Fruit fly (Drosophila melanogaster) whole organism, embryonic: ENCODE data around the gene cue.

Source experiments
- Aef1 ChIP-seq: fragments of 200-800 bp; sonication (Bioruptor generic); IDR thresholded peaks from 3 replicates; pipeline ENCODE4 v1.3.6; 2022; ENCODE audit warnings: missing biosample characterization, missing genetic modification characterization
- CG10274 ChIP-seq: fragments of 200-800 bp; sonication (Bioruptor generic); optimal IDR thresholded peaks from 3 replicates; lab custom pipeline; 2017; ENCODE audit warnings: missing biosample characterization, mild to moderate bottlenecking, missing genetic modification characterization
- CG12219 ChIP-seq: fragments of 200-800 bp; sonication (Bioruptor generic); optimal IDR thresholded peaks from 3 replicates; lab custom pipeline; 2018; ENCODE audit warnings: missing biosample characterization, mild to moderate bottlenecking, missing genetic modification characterization
- CG12391 ChIP-seq: fragments of 200-800 bp; sonication (Bioruptor generic); optimal IDR thresholded peaks from 3 replicates; lab custom pipeline; 2018; ENCODE audit warnings: missing biosample characterization, mild to moderate bottlenecking, missing genetic modification characterization, moderate library complexity
- CG12769 ChIP-seq: fragments of 200-800 bp; sonication (Bioruptor generic); optimal IDR thresholded peaks from 2 replicates; lab custom pipeline; 2019; ENCODE audit warnings: missing biosample characterization, mild to moderate bottlenecking, missing genetic modification characterization, moderate library complexity
- CG13624 ChIP-seq: fragments of 200-800 bp; sonication (Bioruptor generic); optimal IDR thresholded peaks from 2 replicates; lab custom pipeline; 2016; ENCODE audit warnings: missing biosample characterization, missing genetic modification characterization
- CG17829 ChIP-seq: fragments of 200-800 bp; optimal IDR thresholded peaks from 2 replicates; lab custom pipeline; 2019; ENCODE audit warnings: missing biosample characterization, mild to moderate bottlenecking, missing genetic modification characterization, moderate library complexity
- CG18011 ChIP-seq: fragments of 200-800 bp; sonication (Bioruptor generic); optimal IDR thresholded peaks from 2 replicates; lab custom pipeline; 2017; ENCODE audit warnings: missing biosample characterization, missing genetic modification characterization, mild to moderate bottlenecking, moderate library complexity, missing genotype
- CG18262 ChIP-seq: fragments of 200-800 bp; optimal IDR thresholded peaks from 3 replicates; lab custom pipeline; 2019; ENCODE audit warnings: missing biosample characterization, mild to moderate bottlenecking, missing genetic modification characterization, moderate library complexity
- CG2202 ChIP-seq: fragments of 200-800 bp; sonication (Bioruptor generic); optimal IDR thresholded peaks from 2 replicates; lab custom pipeline; 2018; ENCODE audit warnings: missing biosample characterization, mild to moderate bottlenecking, missing genetic modification characterization
- CG2875 ChIP-seq: fragments of 200-800 bp; sonication (Bioruptor generic); optimal IDR thresholded peaks from 2 replicates; lab custom pipeline; 2017; ENCODE audit warnings: missing biosample characterization, mild to moderate bottlenecking, missing genetic modification characterization, missing genetic modification reagents
- CG3847 ChIP-seq: fragments of 200-800 bp; sonication (Bioruptor generic); IDR thresholded peaks from 2 replicates; pipeline ENCODE4 v1.3.6; 2022; ENCODE audit warnings: missing biosample characterization, missing genetic modification characterization
- CG4404 ChIP-seq: fragments of 200-800 bp; sonication (Bioruptor generic); IDR thresholded peaks from 2 replicates; pipeline ENCODE4 v1.3.6; 2022; ENCODE audit warnings: missing biosample characterization, missing genetic modification characterization
- CG7271 ChIP-seq: fragments of 200-800 bp; sonication (Bioruptor generic); optimal IDR thresholded peaks from 2 replicates; lab custom pipeline; 2018; ENCODE audit warnings: missing biosample characterization, mild to moderate bottlenecking, missing genetic modification characterization, moderate library complexity
- CG7357 ChIP-seq: fragments of 200-800 bp; sonication (Bioruptor generic); IDR thresholded peaks from 3 replicates; pipeline ENCODE4 v1.3.6; 2022; ENCODE audit warnings: missing biosample characterization, missing genetic modification characterization
- CG7963 ChIP-seq: fragments of 200-800 bp; sonication (Bioruptor generic); IDR thresholded peaks from 3 replicates; pipeline ENCODE4 v1.3.6; 2022; ENCODE audit warnings: missing biosample characterization, missing genetic modification characterization; ENCODE audit not compliant: partially characterized antibody
- CG8089 ChIP-seq: fragments of 200-800 bp; sonication (Bioruptor generic); optimal IDR thresholded peaks from 3 replicates; lab custom pipeline; 2016; ENCODE audit warnings: missing biosample characterization, missing genetic modification characterization
- CG9609 ChIP-seq: fragments of 200-800 bp; sonication (Bioruptor generic); optimal IDR thresholded peaks from 3 replicates; lab custom pipeline; 2016; ENCODE audit warnings: missing biosample characterization, missing genetic modification characterization
- Camta ChIP-seq: fragments of 200-800 bp; sonication (Bioruptor generic); optimal IDR thresholded peaks from 2 replicates; lab custom pipeline; 2016; ENCODE audit warnings: missing biosample characterization, missing genetic modification characterization
- E2f2 ChIP-seq: fragments of 200-800 bp; sonication (Bioruptor generic); IDR thresholded peaks from 2 replicates; pipeline ENCODE4 v1.3.6; 2022; ENCODE audit warnings: missing biosample characterization, missing genetic modification characterization
- Gug ChIP-seq: fragments of 200-800 bp; sonication (Bioruptor generic); IDR thresholded peaks from 4 replicates; pipeline ENCODE4 v1.3.6; 2022; ENCODE audit warnings: missing biosample characterization, missing genetic modification characterization
- Mad ChIP-seq: fragments of 200-800 bp; sonication (Bioruptor generic); optimal IDR thresholded peaks from 2 replicates; lab custom pipeline; 2016; ENCODE audit warnings: missing biosample characterization, missing genetic modification characterization
- Myb ChIP-seq: fragments of 200-800 bp; sonication (Bioruptor generic); optimal IDR thresholded peaks from 2 replicates; lab custom pipeline; 2016; ENCODE audit warnings: missing biosample characterization, missing genetic modification characterization
- NfI ChIP-seq: fragments of 200-800 bp; sonication (Bioruptor generic); optimal IDR thresholded peaks from 3 replicates; lab custom pipeline; 2018; ENCODE audit warnings: missing biosample characterization, mild to moderate bottlenecking, missing genetic modification characterization, moderate library complexity
- Scr ChIP-seq: fragments of 200-800 bp; sonication (Bioruptor generic); IDR thresholded peaks from 2 replicates; pipeline ENCODE4 v1.3.6; 2022; ENCODE audit warnings: missing biosample characterization, missing genetic modification characterization; ENCODE audit not compliant: partially characterized antibody
- Taf1 ChIP-seq: fragments of 200-800 bp; sonication (Bioruptor generic); IDR thresholded peaks from 2 replicates; pipeline ENCODE4 v1.3.6; 2022; ENCODE audit warnings: missing biosample characterization, missing genetic modification characterization
- Xrp1 ChIP-seq: fragments of 200-800 bp; sonication (Bioruptor generic); IDR thresholded peaks from 2 replicates; pipeline ENCODE4 v1.3.6; 2022; ENCODE audit warnings: missing biosample characterization, missing genetic modification characterization
- ab ChIP-seq: fragments of 200-800 bp; sonication (Bioruptor generic); optimal IDR thresholded peaks from 2 replicates; lab custom pipeline; 2016; ENCODE audit warnings: missing biosample characterization, missing genetic modification characterization
- ap ChIP-seq: fragments of 200-800 bp; sonication (Bioruptor generic); IDR thresholded peaks from 2 replicates; pipeline ENCODE4 v1.3.6; 2022; ENCODE audit warnings: missing biosample characterization, missing genetic modification characterization
- bcd ChIP-seq: fragments of 200-800 bp; sonication (Bioruptor generic); optimal IDR thresholded peaks from 2 replicates; lab custom pipeline; 2017; ENCODE audit warnings: missing biosample characterization, mild to moderate bottlenecking, missing genetic modification characterization
- bsh ChIP-seq, 2 experiments: fragments of 200-800 bp; sonication (Bioruptor generic); optimal IDR thresholded peaks; 2 replicates each; lab custom pipeline; 2017 to 2018; ENCODE audit warnings: mild to moderate bottlenecking in 2 of 2, missing biosample characterization in 2 of 2, missing genetic modification characterization in 2 of 2, moderate library complexity in 1 of 2
- crc ChIP-seq: fragments of 200-800 bp; sonication (Bioruptor generic); optimal IDR thresholded peaks from 2 replicates; lab custom pipeline; 2016; ENCODE audit warnings: missing biosample characterization, missing genetic modification characterization
- ems ChIP-seq: fragments of 200-800 bp; sonication (Bioruptor generic); optimal IDR thresholded peaks from 3 replicates; lab custom pipeline; 2016; ENCODE audit warnings: missing biosample characterization, missing genetic modification characterization
- fd102C ChIP-seq: fragments of 200-800 bp; sonication (Bioruptor generic); optimal IDR thresholded peaks from 2 replicates; lab custom pipeline; 2018; ENCODE audit warnings: missing biosample characterization, mild to moderate bottlenecking, missing genetic modification characterization, moderate library complexity
- fd3F ChIP-seq: fragments of 200-800 bp; sonication (Bioruptor generic); optimal IDR thresholded peaks from 2 replicates; lab custom pipeline; 2018; ENCODE audit warnings: missing biosample characterization, mild to moderate bottlenecking, missing genetic modification characterization, moderate library complexity
- fd64A ChIP-seq: fragments of 200-800 bp; sonication (Bioruptor generic); optimal IDR thresholded peaks from 3 replicates; lab custom pipeline; 2018; ENCODE audit warnings: missing biosample characterization, mild to moderate bottlenecking, missing genetic modification characterization
- fd96Cb ChIP-seq: fragments of 200-800 bp; sonication (Bioruptor generic); optimal IDR thresholded peaks from 2 replicates; lab custom pipeline; 2018; ENCODE audit warnings: missing biosample characterization, mild to moderate bottlenecking, missing genetic modification characterization, moderate library complexity
- gfzf ChIP-seq: fragments of 200-800 bp; sonication (Bioruptor generic); optimal IDR thresholded peaks from 2 replicates; lab custom pipeline; 2016; ENCODE audit warnings: missing biosample characterization, mild to moderate bottlenecking, missing genetic modification characterization, moderate library complexity
- hb ChIP-seq: fragments of 200-800 bp; sonication (Bioruptor generic); IDR thresholded peaks from 3 replicates; pipeline ENCODE4 v1.3.6; 2022; ENCODE audit warnings: missing biosample characterization, missing genetic modification characterization; ENCODE audit not compliant: partially characterized antibody
- ind ChIP-seq: fragments of 200-800 bp; sonication (Bioruptor generic); optimal IDR thresholded peaks from 3 replicates; lab custom pipeline; 2016; ENCODE audit warnings: missing biosample characterization, missing genetic modification characterization
- klu ChIP-seq: fragments of 200-800 bp; sonication (Bioruptor generic); IDR thresholded peaks from 2 replicates; pipeline ENCODE4 v1.3.6; 2022; ENCODE audit warnings: missing biosample characterization, missing genetic modification characterization
- lilli ChIP-seq: fragments of 200-800 bp; sonication (Bioruptor generic); optimal IDR thresholded peaks from 3 replicates; lab custom pipeline; 2016; ENCODE audit warnings: missing biosample characterization, missing genetic modification characterization
- nmo ChIP-seq: fragments of 200-800 bp; sonication (Bioruptor generic); optimal IDR thresholded peaks from 2 replicates; lab custom pipeline; 2018; ENCODE audit warnings: missing biosample characterization, mild to moderate bottlenecking, missing genetic modification characterization, moderate library complexity
- org-1 ChIP-seq: fragments of 200-800 bp; sonication (Bioruptor generic); optimal IDR thresholded peaks from 2 replicates; lab custom pipeline; 2017; ENCODE audit warnings: missing biosample characterization, missing genetic modification characterization
- phol ChIP-seq: fragments of 200-800 bp; sonication (Bioruptor generic); optimal IDR thresholded peaks from 3 replicates; lab custom pipeline; 2018; ENCODE audit warnings: missing biosample characterization, mild to moderate bottlenecking, missing genetic modification characterization, moderate library complexity
- prd ChIP-seq, 3 experiments: fragments of >200 bp in 2 of 3; fragments of 200-800 bp in 1 of 3; sonication (Bioruptor generic) in 1 of 3; optimal IDR thresholded peaks in 2 of 3; IDR thresholded peaks in 1 of 3; 2 replicates in 2 of 3; 3 replicates in 1 of 3; pipeline versions ENCODE4 v1.3.6 to Lab custom; 2017 to 2022; ENCODE audit warnings: missing biosample characterization in 1 of 3, missing genetic modification characterization in 1 of 3
- pum ChIP-seq: fragments of 200-800 bp; sonication (Bioruptor generic); optimal IDR thresholded peaks from 2 replicates; lab custom pipeline; 2016; ENCODE audit warnings: missing biosample characterization, missing genetic modification characterization
- slp2 ChIP-seq: fragments of 200-800 bp; sonication (Bioruptor generic); optimal IDR thresholded peaks from 2 replicates; lab custom pipeline; 2016; ENCODE audit warnings: missing biosample characterization, missing genetic modification characterization
- tio ChIP-seq: fragments of 200-800 bp; sonication (Bioruptor generic); optimal IDR thresholded peaks from 2 replicates; lab custom pipeline; 2017; ENCODE audit warnings: missing biosample characterization, missing genetic modification characterization, inconsistent platforms
- toy ChIP-seq: fragments of 200-800 bp; sonication (Bioruptor generic); IDR thresholded peaks from 2 replicates; pipeline ENCODE4 v1.3.6; 2022; ENCODE audit warnings: missing biosample characterization, missing genetic modification characterization
- zen ChIP-seq: fragments of 200-800 bp; sonication (Bioruptor generic); optimal IDR thresholded peaks from 3 replicates; lab custom pipeline; 2018; ENCODE audit warnings: missing biosample characterization, mild to moderate bottlenecking, missing genetic modification characterization, moderate library complexity

cue gene

dm6 chr3L:1463547-1463946 is 53.5 kb downstream of the cue start, which contains the start of gene rho (continued):
- TF ChIP-seq nmo (GFP tag; lab: Kevin White, UChicago) (no peak), fd96Cb (no peak), fd64A (no peak), ems (GFP tag; lab: Kevin White, UChicago) (peak; percentile 1), CG12391 (tag; lab: Kevin White, UChicago) (peak; percentile 16), CG7271 (tag; lab: Kevin White, UChicago) (no peak), klu (no peak), bsh (GFP tag; optimal IDR thresholded peaks at IDR 0.05; lab: Kevin White, UChicago) (peak in 1 of 2 experiments; percentile 34), Scr (GFP tag; lab: Robert Waterston, UW) (peak; percentile 46), Aef1 (GFP tag; lab: Robert Waterston, UW) (no peak), prd (optimal IDR thresholded peaks at IDR 0.05; lab: Kevin White, UChicago) (no peak), prd (GFP tag; IDR thresholded peaks at IDR 0.05; lab: Robert Waterston, UW) (0 out of 3 replicates have a peak, but pooled peaks have one; percentile 10), CG12219 (GFP tag; lab: Kevin White, UChicago) (peak; percentile 15), NfI (GFP tag; lab: Kevin White, UChicago) (no peak), CG9609 (GFP tag; lab: Kevin White, UChicago) (no peak), CG2875 (GFP tag; lab: Kevin White, UChicago) (no peak), Myb (GFP tag; lab: Kevin White, UChicago) (peak; percentile 5), bcd (no peak), Xrp1 (GFP tag; lab: Robert Waterston, UW) (0 out of 2 replicates have a peak, but pooled peaks have one; percentile 22), CG10274 (no peak), fd3F (GFP tag; lab: Kevin White, UChicago) (no peak), crc (GFP tag; lab: Kevin White, UChicago) (no peak), fd102C (GFP tag; lab: Kevin White, UChicago) (peak; percentile 48), CG18262 (tag; lab: Kevin White, UChicago) (peak; percentile 38), CG2202 (tag; lab: Kevin White, UChicago) (peak; percentile 17), hb (peak; percentile 40; the same call in 1 of the 3 replicates), phol (tag; lab: Kevin White, UChicago) (no peak), ind (no peak), lilli (GFP tag; lab: Kevin White, UChicago) (peak; percentile 2), Mad (GFP tag; lab: Kevin White, UChicago) (no peak), toy (GFP tag; lab: Robert Waterston, UW) (no peak), Taf1 (GFP tag; lab: Robert Waterston, UW) (no peak), slp2 (GFP tag; lab: Kevin White, UChicago) (no peak), org-1 (GFP tag; lab: Kevin White, UChicago) (no peak), ap (GFP tag; lab: Robert Waterston, UW) (no peak), CG7963 (GFP tag; lab: Robert Waterston, UW) (no peak), CG13624 (GFP tag; lab: Kevin White, UChicago) (no peak), zen (tag; lab: Kevin White, UChicago) (peak; percentile 18), CG7357 (GFP tag; lab: Robert Waterston, UW) (no peak), Gug (GFP tag; lab: Robert Waterston, UW) (no peak), CG12769 (tag; lab: Kevin White, UChicago) (no peak), CG4404 (no peak), CG3847 (GFP tag; lab: Robert Waterston, UW) (no peak), Camta (GFP tag; lab: Kevin White, UChicago) (peak; percentile 7), gfzf (GFP tag; lab: Kevin White, UChicago) (no peak), CG17829 (tag; lab: Kevin White, UChicago) (peak; percentile 58), CG18011 (GFP tag; lab: Kevin White, UChicago) (no peak), CG8089 (peak; percentile 46), ab (GFP tag; lab: Kevin White, UChicago) (no peak), E2f2 (GFP tag; lab: Robert Waterston, UW) (peak; percentile 35), pum (GFP tag; lab: Kevin White, UChicago) (no peak), tio (GFP tag; lab: Kevin White, UChicago) (no peak)
